Fruit fly (Drosophila melanogaster) whole organism, prepupa: ENCODE results near the gene CG11368.

Experiments
- CG10631 ChIP-seq: fragments of 200-800 bp; sonication (Bioruptor generic); optimal IDR thresholded peaks from 2 replicates; lab custom pipeline; 2016; ENCODE audit warnings: missing biosample characterization, missing genetic modification characterization
- CG15336 ChIP-seq: fragments of 200-800 bp; sonication (Bioruptor generic); IDR thresholded peaks from 2 replicates; pipeline ENCODE4 v1.3.6; 2022; ENCODE audit warnings: missing biosample characterization, missing genetic modification characterization
- CG1621 ChIP-seq: fragments of 200-800 bp; sonication (Bioruptor generic); optimal IDR thresholded peaks from 3 replicates; lab custom pipeline; 2018; ENCODE audit warnings: missing biosample characterization, mild to moderate bottlenecking, missing genetic modification characterization
- CG3919 ChIP-seq: fragments of 200-800 bp; sonication (Bioruptor generic); optimal IDR thresholded peaks from 3 replicates; lab custom pipeline; 2016; ENCODE audit warnings: missing biosample characterization, missing genetic modification characterization
- CG6163 ChIP-seq: fragments of 200-800 bp; sonication (Bioruptor generic); IDR thresholded peaks from 3 replicates; pipeline ENCODE4 v1.3.6; 2022; ENCODE audit warnings: missing biosample characterization, missing genetic modification characterization
- CG6792 ChIP-seq: fragments of 200-800 bp; sonication (Bioruptor generic); optimal IDR thresholded peaks from 3 replicates; lab custom pipeline; 2016; ENCODE audit warnings: missing biosample characterization, missing genetic modification characterization
- CG6808 ChIP-seq: fragments of 200-800 bp; sonication (Bioruptor generic); optimal IDR thresholded peaks from 3 replicates; lab custom pipeline; 2017; ENCODE audit warnings: missing biosample characterization, missing genetic modification characterization, mild to moderate bottlenecking, moderate library complexity, missing genetic modification reagents
- CG6854 ChIP-seq: fragments of 200-800 bp; sonication (Bioruptor generic); optimal IDR thresholded peaks from 2 replicates; lab custom pipeline; 2017; ENCODE audit warnings: missing biosample characterization, mild to moderate bottlenecking, missing genetic modification characterization
- CG8119 ChIP-seq: fragments of 200-800 bp; sonication (Bioruptor generic); IDR thresholded peaks from 3 replicates; pipeline ENCODE4 v1.3.6; 2022; ENCODE audit warnings: missing biosample characterization, missing genetic modification characterization
- CG8319 ChIP-seq: fragments of 200-800 bp; sonication (Bioruptor generic); optimal IDR thresholded peaks from 3 replicates; lab custom pipeline; 2016; ENCODE audit warnings: missing biosample characterization, missing genetic modification characterization
- CG8632 ChIP-seq: fragments of 200-800 bp; sonication (Bioruptor generic); optimal IDR thresholded peaks from 3 replicates; lab custom pipeline; 2016; ENCODE audit warnings: missing biosample characterization, missing genetic modification characterization
- CG9139 ChIP-seq: fragments of 200-800 bp; sonication (Bioruptor generic); optimal IDR thresholded peaks from 3 replicates; lab custom pipeline; 2017; ENCODE audit warnings: missing biosample characterization, mild to moderate bottlenecking, missing genetic modification characterization
- Eip75B ChIP-seq: fragments of 200-800 bp; sonication (Bioruptor generic); optimal IDR thresholded peaks from 3 replicates; lab custom pipeline; 2016; ENCODE audit warnings: missing biosample characterization, missing genetic modification characterization
- Eip93F ChIP-seq: fragments of 200-800 bp; sonication (Bioruptor generic); optimal IDR thresholded peaks from 2 replicates; lab custom pipeline; 2016; ENCODE audit warnings: missing biosample characterization, mild to moderate bottlenecking, missing genetic modification characterization
- Ets21C ChIP-seq: fragments of 200-800 bp; sonication (Bioruptor generic); optimal IDR thresholded peaks from 3 replicates; lab custom pipeline; 2016; ENCODE audit warnings: missing biosample characterization, missing genetic modification characterization
- Gug ChIP-seq: fragments of 200-800 bp; sonication (Bioruptor generic); IDR thresholded peaks from 2 replicates; pipeline ENCODE4 v1.3.6; 2022; ENCODE audit warnings: missing biosample characterization, missing genetic modification characterization
- Hr38 ChIP-seq: sonication (Bioruptor generic); optimal IDR thresholded peaks from 2 replicates; lab custom pipeline; 2016; ENCODE audit warnings: missing biosample characterization, missing genetic modification characterization
- Lpt ChIP-seq: fragments of 200-800 bp; sonication (Bioruptor generic); optimal IDR thresholded peaks from 3 replicates; lab custom pipeline; 2016; ENCODE audit warnings: missing biosample characterization, missing genetic modification characterization
- OdsH ChIP-seq: fragments of 200-800 bp; sonication (Bioruptor generic); optimal IDR thresholded peaks from 3 replicates; lab custom pipeline; 2016; ENCODE audit warnings: missing biosample characterization, missing genetic modification characterization
- Smox ChIP-seq: fragments of 200-800 bp; sonication (Bioruptor generic); optimal IDR thresholded peaks from 3 replicates; lab custom pipeline; 2016; ENCODE audit warnings: missing biosample characterization, missing genetic modification characterization
- Sox14 ChIP-seq: fragments of 200-800 bp; sonication (Bioruptor generic); optimal IDR thresholded peaks from 3 replicates; lab custom pipeline; 2016; ENCODE audit warnings: missing biosample characterization, missing genetic modification characterization
- cyc ChIP-seq: fragments of 200-800 bp; sonication (Bioruptor generic); optimal IDR thresholded peaks from 3 replicates; lab custom pipeline; 2016; ENCODE audit warnings: missing biosample characterization, missing genetic modification characterization
- dac ChIP-seq: fragments of 200-800 bp; sonication (Bioruptor generic); optimal IDR thresholded peaks from 2 replicates; lab custom pipeline; 2017; ENCODE audit warnings: missing biosample characterization, mild to moderate bottlenecking, missing genetic modification characterization
- eg ChIP-seq: fragments of 200-800 bp; sonication (Bioruptor generic); IDR thresholded peaks from 3 replicates; pipeline ENCODE4 v1.3.6; 2022; ENCODE audit warnings: missing biosample characterization, missing genetic modification characterization
- esn ChIP-seq: fragments of 200-800 bp; sonication (Bioruptor generic); optimal IDR thresholded peaks from 2 replicates; lab custom pipeline; 2016; ENCODE audit warnings: missing biosample characterization, mild to moderate bottlenecking, missing genetic modification characterization, moderate library complexity
- fkh ChIP-seq: fragments of 200-800 bp; sonication (Bioruptor generic); optimal IDR thresholded peaks from 3 replicates; lab custom pipeline; 2017; ENCODE audit warnings: missing biosample characterization, mild to moderate bottlenecking, missing genetic modification characterization, moderate library complexity
- net ChIP-seq: fragments of 200-800 bp; sonication (Bioruptor generic); optimal IDR thresholded peaks from 3 replicates; lab custom pipeline; 2016; ENCODE audit warnings: missing biosample characterization, missing genetic modification characterization
- pdm3 ChIP-seq: fragments of 200-800 bp; sonication (Bioruptor generic); optimal IDR thresholded peaks from 3 replicates; lab custom pipeline; 2016; ENCODE audit warnings: missing biosample characterization, missing genetic modification characterization
- salr ChIP-seq, 2 experiments: fragments of 200-800 bp; sonication (Bioruptor generic); optimal IDR thresholded peaks; 3 replicates each; lab custom pipeline; 2016 to 2018; ENCODE audit warnings: missing biosample characterization in 2 of 2, missing genetic modification characterization in 2 of 2, mild to moderate bottlenecking in 1 of 2
- ss ChIP-seq, 2 experiments: fragments of 200-800 bp; sonication (Bioruptor generic); optimal IDR thresholded peaks; 2 replicates in 1 of 2; 3 replicates in 1 of 2; lab custom pipeline; 2017 to 2018; ENCODE audit warnings: mild to moderate bottlenecking in 2 of 2, missing biosample characterization in 2 of 2, missing genetic modification characterization in 2 of 2, moderate library complexity in 1 of 2
- svp ChIP-seq: fragments of 200-800 bp; sonication (Bioruptor generic); peaks from one replicate; lab custom pipeline; 2016; ENCODE audit warnings: missing biosample characterization, missing genetic modification characterization
- topi ChIP-seq: fragments of 200-800 bp; sonication (Bioruptor generic); optimal IDR thresholded peaks from 3 replicates; lab custom pipeline; 2016; ENCODE audit warnings: missing biosample characterization, missing genetic modification characterization

CG11368 gene

dm6 chrX:7451909-7452308, at the start of gene CG11368:
Gene CG11368, plus strand, starts transcription at chrX:7452209.
- TF ChIP-seq cyc (GFP tag; lab: Kevin White, UChicago) (no peak), CG9139 (no peak), pdm3 (GFP tag; lab: Kevin White, UChicago) (no peak), fkh (GFP tag; lab: Kevin White, UChicago) (no peak), Gug (GFP tag; lab: Robert Waterston, UW) (no peak), CG10631 (GFP tag; lab: Kevin White, UChicago) (no peak), salr (GFP tag; optimal IDR thresholded peaks at IDR 0.05; lab: Kevin White, UChicago) (no peak), Eip93F (GFP tag; lab: Kevin White, UChicago) (no peak), net (GFP tag; lab: Kevin White, UChicago) (no peak), CG8632 (no peak), esn (GFP tag; lab: Kevin White, UChicago) (no peak), CG6163 (GFP tag; lab: Robert Waterston, UW) (no peak), CG3919 (GFP tag; lab: Kevin White, UChicago) (no peak)
- TF ChIP-seq, all 60 proteins: peak for 0

DNA sequence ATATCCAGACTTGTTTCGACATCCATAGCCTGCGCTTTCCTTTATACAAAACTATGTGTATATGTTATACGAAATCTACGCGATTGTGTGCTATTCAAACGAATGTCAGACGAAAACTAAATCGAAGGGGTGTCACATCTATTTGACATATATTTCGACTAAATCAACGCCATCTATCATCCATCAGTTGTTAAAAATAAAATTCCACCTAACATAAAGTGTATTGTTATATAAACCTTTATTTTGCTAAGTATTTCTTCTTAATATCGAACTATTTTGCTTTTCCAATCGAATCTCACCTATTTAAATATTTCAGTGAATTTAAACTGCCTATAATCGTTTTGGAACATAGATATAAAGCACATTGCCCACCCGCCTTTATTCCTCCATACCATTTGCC, 48.9 kb upstream of the CG11368 start, which contains the start of gene CG15035:
Gene CG15035 (minus strand): TSS at position 101 of the 400 bp plus-strand sequence.
- no peak for TF ChIP-seq dac (GFP tag; lab: Kevin White, UChicago)

DNA sequence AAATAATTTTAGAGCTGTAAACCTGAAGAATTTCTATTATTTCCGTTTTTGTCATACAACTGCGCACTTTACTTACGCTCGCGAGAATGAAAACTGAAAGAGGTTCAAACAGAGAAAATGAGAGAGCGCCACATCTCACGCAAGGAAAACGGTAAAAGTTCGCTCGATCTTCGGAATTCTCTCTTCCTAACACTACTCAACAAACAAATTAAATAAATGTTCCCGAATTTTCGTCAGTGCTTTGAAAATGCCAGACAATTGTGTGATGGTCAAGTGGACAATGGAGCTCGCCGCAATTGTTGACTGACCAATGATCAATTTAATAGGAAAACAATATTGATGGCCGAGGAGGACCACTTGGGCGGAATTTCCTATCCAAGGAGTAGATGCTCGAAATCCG, 46.3 kb upstream of the CG11368 start, which contains the start of gene CG1677:
Gene CG1677 (minus strand): TSS at position 101 of the 400 bp plus-strand sequence.
- TF ChIP-seq eg (GFP tag; lab: Robert Waterston, UW) (no peak), OdsH (GFP tag; lab: Kevin White, UChicago) (no peak), Hr38 (GFP tag; lab: Kevin White, UChicago) (no peak), dac (GFP tag; lab: Kevin White, UChicago) (no peak), CG15336 (GFP tag; lab: Robert Waterston, UW) (no peak), cyc (GFP tag; lab: Kevin White, UChicago) (no peak), CG8119 (GFP tag; lab: Robert Waterston, UW) (no peak), CG1621 (tag; lab: Kevin White, UChicago) (no peak)
- TF ChIP-seq, all 60 proteins: peak for 0

dm6 chrX:7406908-7407307, 45.1 kb upstream of the CG11368 start, which contains the start of gene CG32727:
Gene CG32727, plus strand, starts transcription at chrX:7407208.
- TF ChIP-seq Ets21C (GFP tag; lab: Kevin White, UChicago) (no peak), net (GFP tag; lab: Kevin White, UChicago) (no peak), Lpt (GFP tag; lab: Kevin White, UChicago) (no peak)

DNA sequence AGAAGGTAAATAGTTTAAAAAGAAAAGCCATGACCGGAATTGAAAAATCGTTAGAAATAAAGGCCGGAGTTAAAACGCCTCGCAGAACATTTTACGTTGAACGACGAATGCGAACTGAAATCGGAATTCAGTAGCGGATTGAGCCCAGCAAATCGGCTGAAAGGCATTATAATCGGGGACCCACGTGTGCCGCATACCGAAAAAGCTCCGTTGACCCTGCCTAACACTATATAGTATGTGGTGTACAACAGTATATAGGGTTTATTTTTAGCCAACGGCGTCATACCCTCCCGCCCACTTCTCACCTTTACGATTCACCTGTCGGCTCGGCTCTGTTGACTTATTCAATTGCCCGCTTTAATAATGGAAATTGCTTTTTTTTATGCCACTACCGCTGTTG, 40.2 kb upstream of the CG11368 start, which contains the start of gene CG42246:
Gene CG42246 (minus strand): TSS at position 101 of the 400 bp plus-strand sequence.
- TF ChIP-seq CG8319 (GFP tag; lab: Kevin White, UChicago) = no peak
- TF ChIP-seq Smox = no peak
- no peak for TF ChIP-seq CG6808 (GFP tag; lab: Kevin White, UChicago)
- no peak for TF ChIP-seq svp (GFP tag; lab: Kevin White, UChicago)
- no peak for TF ChIP-seq CG6854

- TF ChIP-seq dac (GFP tag; lab: Kevin White, UChicago) = no peak
- no peak for TF ChIP-seq topi
Measured at dm6 chrX:7412368-7412767, 39.6 kb upstream of the CG11368 start, which contains the start of gene CG42704. Gene CG42704, plus strand, starts transcription at chrX:7412668.

DNA sequence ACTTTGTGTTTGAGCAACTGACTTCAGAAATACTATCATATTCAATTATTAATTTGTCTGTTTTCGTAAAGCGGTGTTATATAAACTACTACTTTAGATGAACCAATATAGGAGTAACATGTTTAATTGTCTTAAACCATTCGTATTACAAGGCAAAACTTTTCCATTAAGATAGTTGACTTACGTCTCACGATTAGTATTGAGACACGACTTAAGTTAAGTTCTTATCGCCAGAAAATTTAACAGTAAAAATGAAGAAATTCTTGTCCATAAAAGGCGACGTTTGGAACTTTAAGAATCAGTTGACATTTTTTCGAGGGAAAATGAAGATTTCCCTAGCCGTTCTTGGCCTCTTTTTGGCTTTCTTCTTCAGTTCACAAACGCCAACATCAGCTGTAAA, 38.4 kb upstream of the CG11368 start, which contains the start of gene CG42705:
Gene CG42705 (plus strand): TSS at position 301 of the 400 bp plus-strand sequence.
- TF ChIP-seq net (GFP tag; lab: Kevin White, UChicago) (no peak), CG6792 (GFP tag; lab: Kevin White, UChicago) (no peak), CG8119 (GFP tag; lab: Robert Waterston, UW) (no peak), Sox14 (no peak), dac (GFP tag; lab: Kevin White, UChicago) (no peak), Eip75B (GFP tag; lab: Kevin White, UChicago) (no peak), ss (GFP tag; optimal IDR thresholded peaks at IDR 0.05; lab: Kevin White, UChicago) (no peak)
